Fruit fly (Drosophila melanogaster): ENCODE data around the gene RpL24-like.

dm6 chr3R:11467812-11468211 is 36.4 kb upstream of the RpL24-like start:
- TF ChIP-seq CG8478 (optimal IDR thresholded peaks at IDR 0.05) (no peak), pan (optimal IDR thresholded peaks at IDR 0.05) (no peak), usp (GFP tag; optimal IDR thresholded peaks at IDR 0.05) (no peak), EcR (GFP tag; optimal IDR thresholded peaks at IDR 0.05) (no peak)
